Fruit fly (Drosophila melanogaster) whole organism, embryonic: ENCODE measurements around the gene Gfat2.

Experiments used
- Adf1 ChIP-seq: fragments of 200-800 bp; sonication (Bioruptor generic); IDR thresholded peaks from 2 replicates; pipeline ENCODE4 v1.3.6; 2022; ENCODE audit warnings: missing biosample characterization, missing genetic modification characterization
- Atf-2 ChIP-seq: fragments of 200-800 bp; sonication (Bioruptor generic); optimal IDR thresholded peaks from 2 replicates; lab custom pipeline; 2016; ENCODE audit warnings: missing biosample characterization, missing genetic modification characterization
- CG10209 ChIP-seq: fragments of 200-800 bp; sonication (Bioruptor generic); optimal IDR thresholded peaks from 3 replicates; lab custom pipeline; 2017; ENCODE audit warnings: missing biosample characterization, mild to moderate bottlenecking, missing genetic modification characterization, missing genetic modification reagents
- CG10431 ChIP-seq: fragments of 200-800 bp; sonication (Bioruptor generic); optimal IDR thresholded peaks from 3 replicates; lab custom pipeline; 2018; ENCODE audit warnings: missing biosample characterization, mild to moderate bottlenecking, missing genetic modification characterization
- CG10543 ChIP-seq: fragments of 200-800 bp; sonication (Bioruptor generic); optimal IDR thresholded peaks from 3 replicates; lab custom pipeline; 2017; ENCODE audit warnings: missing biosample characterization, mild to moderate bottlenecking, missing genetic modification characterization, moderate library complexity
- CG11085 ChIP-seq: fragments of 200-800 bp; sonication (Bioruptor generic); IDR thresholded peaks from 2 replicates; pipeline ENCODE4 v1.3.6; 2022; ENCODE audit warnings: missing biosample characterization, missing genetic modification characterization
- CG12071 ChIP-seq: fragments of 200-800 bp; sonication (Bioruptor generic); optimal IDR thresholded peaks from 3 replicates; lab custom pipeline; 2018; ENCODE audit warnings: missing biosample characterization, mild to moderate bottlenecking, missing genetic modification characterization
- CG12942 ChIP-seq: fragments of 200-800 bp; sonication (Bioruptor generic); optimal IDR thresholded peaks from 3 replicates; lab custom pipeline; 2016; ENCODE audit warnings: missing biosample characterization, missing genetic modification characterization
- CG15514 ChIP-seq: fragments of 200-800 bp; sonication (Bioruptor generic); optimal IDR thresholded peaks from 3 replicates; lab custom pipeline; 2017; ENCODE audit warnings: missing biosample characterization, missing genetic modification characterization, mild to moderate bottlenecking, moderate library complexity, missing genetic modification reagents
- CG1603 ChIP-seq: fragments of 200-800 bp; sonication (Bioruptor generic); optimal IDR thresholded peaks from 2 replicates; lab custom pipeline; 2019; ENCODE audit warnings: missing biosample characterization, mild to moderate bottlenecking, missing genetic modification characterization, moderate library complexity
- CG18262 ChIP-seq: fragments of 200-800 bp; optimal IDR thresholded peaks from 3 replicates; lab custom pipeline; 2019; ENCODE audit warnings: missing biosample characterization, mild to moderate bottlenecking, missing genetic modification characterization, moderate library complexity
- CG1832 ChIP-seq: fragments of 200-800 bp; sonication (Bioruptor generic); optimal IDR thresholded peaks from 2 replicates; lab custom pipeline; 2017; ENCODE audit warnings: missing biosample characterization, mild to moderate bottlenecking, missing genetic modification characterization, inconsistent platforms
- CG18764 ChIP-seq: fragments of 200-800 bp; sonication (Bioruptor generic); optimal IDR thresholded peaks from 3 replicates; lab custom pipeline; 2016; ENCODE audit warnings: missing biosample characterization, missing genetic modification characterization
- CG32767 ChIP-seq: fragments of 200-800 bp; sonication (Bioruptor generic); IDR thresholded peaks from 2 replicates; pipeline ENCODE4 v1.3.6; 2022; ENCODE audit warnings: missing biosample characterization, missing genetic modification characterization
- CG32772 ChIP-seq: fragments of 200-800 bp; sonication (Bioruptor generic); IDR thresholded peaks from 2 replicates; pipeline ENCODE4 v1.3.6; 2022; ENCODE audit warnings: missing biosample characterization, missing genetic modification characterization
- CG7372 ChIP-seq: fragments of 200-800 bp; sonication (Bioruptor generic); IDR thresholded peaks from 2 replicates; pipeline ENCODE4 v1.3.6; 2022; ENCODE audit warnings: missing biosample characterization, missing genetic modification characterization
- CG7928 ChIP-seq: fragments of 200-800 bp; sonication (Bioruptor generic); optimal IDR thresholded peaks from 2 replicates; lab custom pipeline; 2017; ENCODE audit warnings: missing biosample characterization, mild to moderate bottlenecking, missing genetic modification characterization
- CG8924 ChIP-seq: fragments of 200-800 bp; optimal IDR thresholded peaks from 3 replicates; lab custom pipeline; 2019; ENCODE audit warnings: missing biosample characterization, mild to moderate bottlenecking, missing genetic modification characterization, moderate library complexity
- Dip2 ChIP-seq: fragments of 200-800 bp; sonication (Bioruptor generic); IDR thresholded peaks from 2 replicates; pipeline ENCODE4 v1.3.6; 2022; ENCODE audit warnings: missing biosample characterization, missing genetic modification characterization
- E2f2 ChIP-seq: fragments of 200-800 bp; sonication (Bioruptor generic); IDR thresholded peaks from 2 replicates; pipeline ENCODE4 v1.3.6; 2022; ENCODE audit warnings: missing biosample characterization, missing genetic modification characterization
- Hr51 ChIP-seq, 2 experiments: fragments of 200-800 bp; sonication (Bioruptor generic); optimal IDR thresholded peaks; 2 replicates in 1 of 2; 3 replicates in 1 of 2; lab custom pipeline; 2016 to 2018; ENCODE audit warnings: missing biosample characterization in 2 of 2, missing genetic modification characterization in 2 of 2, mild to moderate bottlenecking in 1 of 2, moderate library complexity in 1 of 2
- Nf-YC ChIP-seq: fragments of 200-800 bp; optimal IDR thresholded peaks from 3 replicates; lab custom pipeline; 2019; ENCODE audit warnings: missing biosample characterization, mild to moderate bottlenecking, missing genetic modification characterization, moderate library complexity
- Spps ChIP-seq: fragments of 200-800 bp; sonication (Bioruptor generic); optimal IDR thresholded peaks from 2 replicates; lab custom pipeline; 2018; ENCODE audit warnings: missing biosample characterization, mild to moderate bottlenecking, missing genetic modification characterization
- Vsx1 ChIP-seq: fragments of 200-800 bp; sonication (Bioruptor generic); optimal IDR thresholded peaks from 2 replicates; lab custom pipeline; 2017; ENCODE audit warnings: missing biosample characterization, mild to moderate bottlenecking, missing genetic modification characterization, missing genetic modification reagents
- Xrp1 ChIP-seq: fragments of 200-800 bp; sonication (Bioruptor generic); IDR thresholded peaks from 2 replicates; pipeline ENCODE4 v1.3.6; 2022; ENCODE audit warnings: missing biosample characterization, missing genetic modification characterization
- YL-1 ChIP-seq: fragments of 200-800 bp; sonication (Bioruptor generic); optimal IDR thresholded peaks from 3 replicates; lab custom pipeline; 2017; ENCODE audit warnings: missing biosample characterization, mild to moderate bottlenecking, missing genetic modification characterization
- ap ChIP-seq: fragments of 200-800 bp; sonication (Bioruptor generic); IDR thresholded peaks from 2 replicates; pipeline ENCODE4 v1.3.6; 2022; ENCODE audit warnings: missing biosample characterization, missing genetic modification characterization
- btn ChIP-seq: fragments of 200-800 bp; sonication (Bioruptor generic); optimal IDR thresholded peaks from 2 replicates; lab custom pipeline; 2016; ENCODE audit warnings: missing biosample characterization, missing genetic modification characterization
- caup ChIP-seq: fragments of 200-800 bp; sonication (Bioruptor generic); optimal IDR thresholded peaks from 3 replicates; lab custom pipeline; 2017; ENCODE audit warnings: missing biosample characterization, mild to moderate bottlenecking, missing genetic modification characterization, moderate library complexity; ENCODE audit not compliant: severe bottlenecking
- emc ChIP-seq: fragments of 200-800 bp; sonication (Bioruptor generic); optimal IDR thresholded peaks from 2 replicates; lab custom pipeline; 2016; ENCODE audit warnings: missing biosample characterization, missing genetic modification characterization
- ewg ChIP-seq: fragments of 200-800 bp; sonication (Bioruptor generic); optimal IDR thresholded peaks from 3 replicates; lab custom pipeline; 2017; ENCODE audit warnings: mild to moderate bottlenecking, missing biosample characterization, missing genetic modification reagents, missing genetic modification characterization
- fd3F ChIP-seq: fragments of 200-800 bp; sonication (Bioruptor generic); optimal IDR thresholded peaks from 2 replicates; lab custom pipeline; 2018; ENCODE audit warnings: missing biosample characterization, mild to moderate bottlenecking, missing genetic modification characterization, moderate library complexity
- ftz-f1 ChIP-seq: fragments of 200-800 bp; sonication (Bioruptor generic); optimal IDR thresholded peaks from 2 replicates; lab custom pipeline; 2016; ENCODE audit warnings: missing biosample characterization, missing genetic modification characterization
- gfzf ChIP-seq: fragments of 200-800 bp; sonication (Bioruptor generic); optimal IDR thresholded peaks from 2 replicates; lab custom pipeline; 2016; ENCODE audit warnings: missing biosample characterization, mild to moderate bottlenecking, missing genetic modification characterization, moderate library complexity
- grau ChIP-seq: fragments of 200-800 bp; optimal IDR thresholded peaks from 3 replicates; lab custom pipeline; 2019; ENCODE audit warnings: missing biosample characterization, mild to moderate bottlenecking, missing genetic modification characterization, moderate library complexity
- jumu ChIP-seq: fragments of 200-800 bp; sonication (Bioruptor generic); optimal IDR thresholded peaks from 3 replicates; lab custom pipeline; 2016; ENCODE audit warnings: missing biosample characterization, missing genetic modification characterization
- nau ChIP-seq: fragments of 200-800 bp; sonication (Bioruptor generic); optimal IDR thresholded peaks from 3 replicates; lab custom pipeline; 2017; ENCODE audit warnings: missing biosample characterization, mild to moderate bottlenecking, missing genetic modification characterization, missing genetic modification reagents
- nerfin-1 ChIP-seq: fragments of 200-800 bp; sonication (Bioruptor generic); optimal IDR thresholded peaks from 3 replicates; lab custom pipeline; 2019; ENCODE audit warnings: missing biosample characterization, mild to moderate bottlenecking, missing genetic modification characterization, moderate library complexity
- oc ChIP-seq: fragments of 200-800 bp; sonication (Bioruptor generic); optimal IDR thresholded peaks from 2 replicates; lab custom pipeline; 2018; ENCODE audit warnings: missing biosample characterization, mild to moderate bottlenecking, missing genetic modification characterization, moderate library complexity
- p53 ChIP-seq: fragments of 200-800 bp; sonication (Bioruptor generic); optimal IDR thresholded peaks from 2 replicates; lab custom pipeline; 2016; ENCODE audit warnings: missing biosample characterization, missing genetic modification characterization
- pb ChIP-seq: fragments of 200-800 bp; sonication (Bioruptor generic); optimal IDR thresholded peaks from 3 replicates; lab custom pipeline; 2016; ENCODE audit warnings: missing biosample characterization, missing genetic modification characterization
- prd ChIP-seq, 3 experiments: fragments of >200 bp in 2 of 3; fragments of 200-800 bp in 1 of 3; sonication (Bioruptor generic) in 1 of 3; optimal IDR thresholded peaks in 2 of 3; IDR thresholded peaks in 1 of 3; 2 replicates in 2 of 3; 3 replicates in 1 of 3; pipeline versions ENCODE4 v1.3.6 to Lab custom; 2017 to 2022; ENCODE audit warnings: missing biosample characterization in 1 of 3, missing genetic modification characterization in 1 of 3
- pum ChIP-seq: fragments of 200-800 bp; sonication (Bioruptor generic); optimal IDR thresholded peaks from 2 replicates; lab custom pipeline; 2016; ENCODE audit warnings: missing biosample characterization, missing genetic modification characterization
- rib ChIP-seq: fragments of 200-800 bp; sonication (Bioruptor generic); IDR thresholded peaks from 2 replicates; pipeline ENCODE4 v1.3.6; 2022; ENCODE audit warnings: missing biosample characterization, missing genetic modification characterization
- salm ChIP-seq: fragments of 200-800 bp; sonication (Bioruptor generic); optimal IDR thresholded peaks from 2 replicates; lab custom pipeline; 2018; ENCODE audit warnings: missing biosample characterization, mild to moderate bottlenecking, missing genetic modification characterization
- tio ChIP-seq: fragments of 200-800 bp; sonication (Bioruptor generic); optimal IDR thresholded peaks from 2 replicates; lab custom pipeline; 2017; ENCODE audit warnings: missing biosample characterization, missing genetic modification characterization, inconsistent platforms
- usp ChIP-seq: fragments of >200 bp; optimal IDR thresholded peaks from 2 replicates; lab custom pipeline; 2017; ENCODE audit warnings: missing biosample characterization, missing genetic modification characterization
- vfl ChIP-seq: fragments of 200-800 bp; sonication (Bioruptor generic); optimal IDR thresholded peaks from 2 replicates; lab custom pipeline; 2016; ENCODE audit warnings: missing biosample characterization, missing genetic modification characterization

Gene Gfat2

DNA sequence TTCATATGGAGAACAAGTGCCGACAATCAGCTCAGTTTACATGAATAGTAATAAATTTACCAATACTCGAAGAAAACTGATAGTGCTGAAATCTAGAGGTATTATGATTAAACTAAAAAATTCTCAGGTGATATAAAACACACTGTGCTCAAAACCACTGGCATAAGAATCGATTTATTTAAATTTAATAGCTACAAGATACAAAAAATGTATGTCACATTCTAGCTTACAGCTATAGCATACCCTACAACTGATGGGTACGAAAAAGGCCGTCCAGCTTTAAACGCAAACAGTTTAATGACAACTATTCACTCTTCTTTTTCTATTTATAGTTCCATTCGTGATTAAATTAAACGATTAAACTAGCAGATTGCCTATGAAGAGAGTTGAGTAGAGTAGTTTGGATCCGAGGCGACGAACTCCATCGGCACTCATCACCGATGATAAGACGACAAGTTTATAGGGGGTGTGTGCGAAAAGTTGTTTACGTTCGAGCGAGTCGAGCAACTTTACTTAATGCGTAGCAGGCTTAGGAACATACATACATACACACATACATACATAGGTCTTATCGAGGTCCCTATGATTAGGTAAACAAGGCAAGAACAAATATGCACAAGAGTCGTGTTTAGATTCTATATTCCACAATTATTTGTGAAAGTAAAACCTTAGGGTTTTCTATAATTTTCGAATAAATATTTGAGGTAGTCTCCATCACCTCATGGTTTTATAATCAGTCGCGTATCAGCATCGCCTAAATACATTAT, 10.6 kb downstream of the Gfat2 start (continued):
- TF ChIP-seq fd3F (GFP tag; lab: Kevin White, UChicago) (peak; percentile 60), pb (no peak), CG7372 (GFP tag; lab: Robert Waterston, UW) (peak; percentile 66), CG10431 (no peak), ap (peak; percentile 63), jumu (GFP tag; lab: Kevin White, UChicago) (peak; percentile 36), CG10543 (GFP tag; lab: Kevin White, UChicago) (peak; percentile 80), btn (GFP tag; lab: Kevin White, UChicago) (peak; percentile 46), ftz-f1 (no peak), tio (GFP tag; lab: Kevin White, UChicago) (peak; percentile 49), CG12942 (peak; percentile 40), caup (GFP tag; lab: Kevin White, UChicago) (peak; percentile 37), Vsx1 (GFP tag; lab: Kevin White, UChicago) (peak; percentile 75), prd (optimal IDR thresholded peaks at IDR 0.05; lab: Kevin White, UChicago) (no peak), prd (GFP tag; IDR thresholded peaks at IDR 0.05; lab: Robert Waterston, UW) (peak; percentile 70), CG18764 (GFP tag; lab: Kevin White, UChicago) (peak; percentile 69), vfl (GFP tag; lab: Kevin White, UChicago) (peak; percentile 43), oc (tag; lab: Kevin White, UChicago) (peak; percentile 85), CG1832 (GFP tag; lab: Kevin White, UChicago) (no peak), Nf-YC (tag; lab: Kevin White, UChicago) (peak; percentile 44), CG7928 (no peak), salm (tag; lab: Kevin White, UChicago) (no peak), CG10209 (peak; percentile 83), CG15514 (GFP tag; lab: Kevin White, UChicago) (peak; percentile 58), YL-1 (GFP tag; lab: Kevin White, UChicago) (peak; percentile 55), Spps (tag; lab: Kevin White, UChicago) (peak; percentile 36), nau (GFP tag; lab: Kevin White, UChicago) (peak; percentile 76), nerfin-1 (tag; lab: Kevin White, UChicago) (peak; percentile 67), rib (peak; percentile 83), E2f2 (GFP tag; lab: Robert Waterston, UW) (peak; percentile 42), CG18262 (peak; percentile 59), usp (GFP tag; lab: Kevin White, UChicago) (no peak), CG12071 (GFP tag; lab: Kevin White, UChicago) (peak; percentile 22), CG32767 (GFP tag; lab: Robert Waterston, UW) (peak; percentile 54), gfzf (GFP tag; lab: Kevin White, UChicago) (peak; percentile 7), CG32772 (GFP tag; lab: Robert Waterston, UW) (peak; percentile 44), Xrp1 (peak; percentile 87), CG8924 (peak; percentile 57), Dip2 (no peak), grau (peak; percentile 74), p53 (GFP tag; lab: Kevin White, UChicago) (peak; percentile 29), CG11085 (peak; percentile 69), ewg (peak; percentile 34), Hr51 (GFP tag; optimal IDR thresholded peaks at IDR 0.05; lab: Kevin White, UChicago) (peak; percentile 27 to 72), emc (GFP tag; lab: Kevin White, UChicago) (no peak), Adf1 (GFP tag; lab: Robert Waterston, UW) (peak; percentile 55), pum (GFP tag; lab: Kevin White, UChicago) (peak; percentile 2), CG1603 (tag; lab: Kevin White, UChicago) (peak; percentile 66), Atf-2 (GFP tag; lab: Kevin White, UChicago) (peak; percentile 60)
